Worm (Caenorhabditis elegans) whole organism, L4 larva: Measurements from ENCODE around the gene stg-1.

ENCODE experiments used
- F44E2.7 ChIP-seq: fragments of 200-800 bp; sonication (Bioruptor generic); IDR thresholded peaks from 2 replicates; pipeline ENCODE4 v2.1.2; 2022; ENCODE audit warnings: missing genetic modification characterization, missing compliant biosample characterization
- F49E8.2 ChIP-seq: sonication (generic microtip); optimal IDR thresholded peaks from 2 replicates; lab custom pipeline; 2016; ENCODE audit warnings: missing compliant biosample characterization, mild to moderate bottlenecking, missing genetic modification characterization, borderline replicate concordance
- Y5F2A.4 ChIP-seq: fragments of 200-800 bp; sonication (Bioruptor generic); optimal IDR thresholded peaks from 2 replicates; lab custom pipeline; 2018; ENCODE audit warnings: mild to moderate bottlenecking, missing genetic modification characterization, missing compliant biosample characterization
- ZK546.5 ChIP-seq, 2 experiments: sonication (generic microtip); optimal IDR thresholded peaks; 2 replicates each; lab custom pipeline; 2017; ENCODE audit warnings: missing biosample characterization in 2 of 2, missing genetic modification characterization in 2 of 2
- aha-1 ChIP-seq: fragments of 150-350 bp; peaks from one replicate; lab custom pipeline; 2014; ENCODE audit warnings: missing biosample characterization, missing genetic modification characterization
- aly-2 ChIP-seq: sonication (generic microtip); optimal IDR thresholded peaks from 2 replicates; lab custom pipeline; 2018; ENCODE audit warnings: missing biosample characterization, missing genetic modification characterization
- attf-4 ChIP-seq: sonication (generic microtip); optimal IDR thresholded peaks from 3 replicates; lab custom pipeline; 2017; ENCODE audit warnings: missing biosample characterization, missing genetic modification characterization
- ceh-20 ChIP-seq: fragments of 200-800 bp; sonication (Bioruptor generic); IDR thresholded peaks from 2 replicates; pipeline ENCODE4 v1.3.6; 2022; ENCODE audit warnings: missing genetic modification reagents, missing genetic modification characterization, missing compliant biosample characterization
- ceh-28 ChIP-seq: fragments of 150-350 bp; optimal IDR thresholded peaks from 2 replicates; lab custom pipeline; 2014; ENCODE audit warnings: missing biosample characterization, missing genetic modification reagents, missing genetic modification characterization
- ceh-44 ChIP-seq: fragments of 200-800 bp; sonication (Bioruptor generic); IDR thresholded peaks from 2 replicates; pipeline ENCODE4 v1.3.6; 2022; ENCODE audit warnings: missing genetic modification reagents, missing genetic modification characterization, missing compliant biosample characterization
- ceh-62 ChIP-seq: sonication (generic microtip); optimal IDR thresholded peaks from 2 replicates; lab custom pipeline; 2017; ENCODE audit warnings: missing biosample characterization, missing genetic modification characterization
- ceh-82 ChIP-seq: sonication (generic microtip); optimal IDR thresholded peaks from 2 replicates; lab custom pipeline; 2017; ENCODE audit warnings: missing biosample characterization, missing genetic modification characterization
- ces-1 ChIP-seq: fragments of 150-350 bp; sonication (generic microtip); optimal IDR thresholded peaks from 4 replicates; lab custom pipeline; 2014; ENCODE audit warnings: missing biosample characterization, missing genetic modification reagents, missing genetic modification characterization
- cey-2 ChIP-seq: sonication (generic microtip); optimal IDR thresholded peaks from 3 replicates; lab custom pipeline; 2017; ENCODE audit warnings: missing genetic modification characterization, mild to moderate bottlenecking, missing compliant biosample characterization, antibody characterized with exemption, borderline replicate concordance; ENCODE audit not compliant: insufficient read depth
- ctbp-1 ChIP-seq: fragments of 200-800 bp; sonication (Bioruptor generic); IDR thresholded peaks from 2 replicates; pipeline ENCODE4 v1.3.6; 2022; ENCODE audit warnings: missing genetic modification reagents, missing genetic modification characterization, missing compliant biosample characterization
- daf-16 ChIP-seq, 3 experiments: sonication (generic microtip); optimal IDR thresholded peaks; 2 replicates each; lab custom pipeline; 2016 to 2017; ENCODE audit warnings: missing genetic modification characterization in 3 of 3, missing genetic modification reagents in 3 of 3, mild to moderate bottlenecking in 2 of 3, missing compliant biosample characterization in 2 of 3, missing biosample characterization in 1 of 3, moderate library complexity in 1 of 3
- dmd-6 ChIP-seq: fragments of 200-800 bp; sonication (Bioruptor generic); IDR thresholded peaks from 2 replicates; pipeline ENCODE4 v1.3.6; 2022; ENCODE audit warnings: missing genetic modification reagents, missing genetic modification characterization, missing compliant biosample characterization
- dmd-9 ChIP-seq: fragments of 200-800 bp; sonication (Bioruptor generic); IDR thresholded peaks from 2 replicates; pipeline ENCODE4 v1.3.6; 2022; ENCODE audit warnings: missing genetic modification reagents, missing genetic modification characterization, missing compliant biosample characterization
- dpl-1 ChIP-seq: fragments of 150-350 bp; optimal IDR thresholded peaks from 2 replicates; lab custom pipeline; 2014; ENCODE audit warnings: missing biosample characterization, missing genetic modification reagents, missing genetic modification characterization
- dve-1 ChIP-seq: sonication (generic microtip); optimal IDR thresholded peaks from 2 replicates; lab custom pipeline; 2017; ENCODE audit warnings: antibody characterized with exemption, mild to moderate bottlenecking, missing genetic modification characterization, missing compliant biosample characterization; ENCODE audit not compliant: insufficient read depth
- egl-27 ChIP-seq: sonication (generic microtip); optimal IDR thresholded peaks from 3 replicates; lab custom pipeline; 2017; ENCODE audit warnings: missing biosample characterization, missing genetic modification reagents, missing genetic modification characterization
- fos-1 ChIP-seq: fragments of 150-350 bp; optimal IDR thresholded peaks from 2 replicates; lab custom pipeline; 2014; ENCODE audit warnings: missing biosample characterization, missing genetic modification characterization
- gei-8 ChIP-seq: fragments of 200-800 bp; sonication (Bioruptor generic); optimal IDR thresholded peaks from 2 replicates; lab custom pipeline; 2018; ENCODE audit warnings: mild to moderate bottlenecking, missing genetic modification characterization, missing compliant biosample characterization
- hlh-30 ChIP-seq: sonication (generic microtip); optimal IDR thresholded peaks from 2 replicates; lab custom pipeline; 2017; ENCODE audit warnings: antibody characterized with exemption, mild to moderate bottlenecking, missing genetic modification characterization, missing compliant biosample characterization; ENCODE audit not compliant: insufficient read depth
- hmg-1.1 ChIP-seq: fragments of 200-800 bp; sonication (Bioruptor generic); IDR thresholded peaks from 2 replicates; pipeline ENCODE4 v1.3.6; 2022; ENCODE audit warnings: missing genetic modification reagents, missing genetic modification characterization, missing compliant biosample characterization
- lin-1 ChIP-seq: fragments of 200-800 bp; sonication (Bioruptor generic); IDR thresholded peaks from 2 replicates; pipeline ENCODE4 v1.3.6; 2022; ENCODE audit warnings: missing genetic modification reagents, missing genetic modification characterization, missing compliant biosample characterization
- lir-3 ChIP-seq: sonication (generic microtip); optimal IDR thresholded peaks from 2 replicates; lab custom pipeline; 2016; ENCODE audit warnings: mild to moderate bottlenecking, missing genetic modification characterization, missing compliant biosample characterization
- madf-5 ChIP-seq, 2 experiments: fragments of 200-800 bp; sonication (Bioruptor generic); IDR thresholded peaks; 2 replicates each; pipeline ENCODE4 v1.3.6; 2022; ENCODE audit warnings: missing compliant biosample characterization in 2 of 2, missing genetic modification characterization in 2 of 2
- madf-9 ChIP-seq: fragments of 200-800 bp; sonication (Bioruptor generic); conservative IDR thresholded peaks from 2 replicates; pipeline ENCODE4 v1.3.6; 2022; ENCODE audit warnings: missing genetic modification reagents, missing genetic modification characterization, missing compliant biosample characterization
- mdl-1 ChIP-seq, 2 experiments: fragments of 150-350 bp in 1 of 2; sonication (generic microtip) in 1 of 2; optimal IDR thresholded peaks; 2 replicates each; lab custom pipeline; 2014 to 2017; ENCODE audit warnings: missing biosample characterization in 2 of 2, missing genetic modification characterization in 2 of 2
- nhr-10 ChIP-seq: fragments of 150-350 bp; optimal IDR thresholded peaks from 2 replicates; lab custom pipeline; 2014; ENCODE audit warnings: missing biosample characterization, missing genetic modification characterization
- nhr-11 ChIP-seq: fragments of 150-350 bp; optimal IDR thresholded peaks from 2 replicates; lab custom pipeline; 2014; ENCODE audit warnings: missing biosample characterization, missing genetic modification characterization
- nhr-237 ChIP-seq: sonication (generic microtip); optimal IDR thresholded peaks from 2 replicates; lab custom pipeline; 2017; ENCODE audit warnings: missing biosample characterization, missing genetic modification characterization
- nhr-28 ChIP-seq: fragments of 150-350 bp; optimal IDR thresholded peaks from 2 replicates; lab custom pipeline; 2014; ENCODE audit warnings: missing biosample characterization, missing genetic modification characterization
- nhr-42 ChIP-seq: fragments of 200-800 bp; sonication (Bioruptor generic); IDR thresholded peaks from 2 replicates; pipeline ENCODE4 v1.3.6; 2022; ENCODE audit warnings: missing genetic modification characterization, missing compliant biosample characterization
- nhr-6 ChIP-seq: fragments of 150-350 bp; optimal IDR thresholded peaks from 2 replicates; lab custom pipeline; 2014; ENCODE audit warnings: missing biosample characterization, missing genetic modification characterization
- nhr-76 ChIP-seq: fragments of 150-350 bp; optimal IDR thresholded peaks from 2 replicates; lab custom pipeline; 2014; ENCODE audit warnings: missing biosample characterization, missing genetic modification characterization
- nhr-77 ChIP-seq: fragments of 150-350 bp; optimal IDR thresholded peaks from 2 replicates; lab custom pipeline; 2014; ENCODE audit warnings: missing biosample characterization, missing genetic modification characterization
- pqm-1 ChIP-seq: sonication (generic microtip); optimal IDR thresholded peaks from 2 replicates; lab custom pipeline; 2017; ENCODE audit warnings: missing biosample characterization, missing genetic modification characterization
- sdz-12 ChIP-seq: fragments of 200-800 bp; sonication (Bioruptor generic); optimal IDR thresholded peaks from 2 replicates; lab custom pipeline; 2018; ENCODE audit warnings: mild to moderate bottlenecking, missing genetic modification characterization, missing compliant biosample characterization
- set-16 ChIP-seq: fragments of 200-800 bp; sonication (Bioruptor generic); IDR thresholded peaks from 2 replicates; pipeline ENCODE4 v1.3.6; 2022; ENCODE audit warnings: missing genetic modification reagents, missing genetic modification characterization, missing compliant biosample characterization
- skn-1 ChIP-seq: fragments of 150-350 bp; optimal IDR thresholded peaks from 2 replicates; lab custom pipeline; 2014; ENCODE audit warnings: missing biosample characterization, missing genetic modification characterization
- spr-3 ChIP-seq: fragments of 200-800 bp; sonication (Bioruptor generic); optimal IDR thresholded peaks from 2 replicates; lab custom pipeline; 2018; ENCODE audit warnings: mild to moderate bottlenecking, missing genetic modification characterization, missing compliant biosample characterization
- tag-97 ChIP-seq: fragments of 200-800 bp; sonication (Bioruptor generic); IDR thresholded peaks from 2 replicates; pipeline ENCODE4 v1.3.6; 2022; ENCODE audit warnings: missing genetic modification characterization, missing compliant biosample characterization
- tra-1 ChIP-seq: fragments of 200-800 bp; sonication (Bioruptor generic); IDR thresholded peaks from 2 replicates; pipeline ENCODE4 v1.3.6; 2022; ENCODE audit warnings: missing genetic modification reagents, missing genetic modification characterization, missing compliant biosample characterization
- unc-39 ChIP-seq: sonication (generic microtip); optimal IDR thresholded peaks from 2 replicates; lab custom pipeline; 2017; ENCODE audit warnings: missing biosample characterization, missing genetic modification characterization
- zfp-2 ChIP-seq: sonication (generic microtip); optimal IDR thresholded peaks from 2 replicates; lab custom pipeline; 2016; ENCODE audit warnings: mild to moderate bottlenecking, missing genetic modification characterization, missing compliant biosample characterization
- zfp-3 ChIP-seq: fragments of 200-800 bp; sonication (Bioruptor generic); conservative IDR thresholded peaks from 2 replicates; pipeline ENCODE4 v1.3.6; 2022; ENCODE audit warnings: missing genetic modification reagents, missing genetic modification characterization, missing compliant biosample characterization
- zip-11 ChIP-seq: fragments of 200-800 bp; sonication (Bioruptor generic); IDR thresholded peaks from 2 replicates; pipeline ENCODE4 v1.3.6; 2022; ENCODE audit warnings: missing genetic modification characterization, missing compliant biosample characterization
- ztf-11 ChIP-seq: fragments of 150-350 bp; optimal IDR thresholded peaks from 2 replicates; lab custom pipeline; 2014; ENCODE audit warnings: missing biosample characterization, missing genetic modification characterization

The stg-1 gene

ce11 chrII:10019669-10020068, 40.8 kb downstream of the stg-1 start:
- TF ChIP-seq dve-1 (tag; lab: Kevin White, UChicago) (peak; percentile 18), ceh-28 (no peak), hlh-30 (tag; lab: Kevin White, UChicago) (peak; percentile 85), zfp-3 (GFP tag; lab: Robert Waterston, UW) (no peak), skn-1 (tag; lab: Kevin White, UChicago) (no peak), spr-3 (no peak), tra-1 (GFP tag; lab: Robert Waterston, UW) (peak; percentile 52; the same call in 1 of the 2 replicates), F44E2.7 (GFP tag; lab: Robert Waterston, UW) (no peak), dpl-1 (no peak), mdl-1 (tag; optimal IDR thresholded peaks at IDR 0.05; lab: Kevin White, UChicago) (peak in 1 of 2 experiments; percentile 7), ceh-20 (GFP tag; lab: Robert Waterston, UW) (peak; percentile 56; the same call in 1 of the 2 replicates), aly-2 (tag; lab: Kevin White, UChicago) (no peak), lin-1 (GFP tag; lab: Robert Waterston, UW) (no peak), unc-39 (tag; lab: Kevin White, UChicago) (no peak), dmd-6 (GFP tag; lab: Robert Waterston, UW) (peak; percentile 62), cey-2 (peak; percentile 54), nhr-28 (tag; lab: Kevin White, UChicago) (peak; percentile 72)

DNA sequence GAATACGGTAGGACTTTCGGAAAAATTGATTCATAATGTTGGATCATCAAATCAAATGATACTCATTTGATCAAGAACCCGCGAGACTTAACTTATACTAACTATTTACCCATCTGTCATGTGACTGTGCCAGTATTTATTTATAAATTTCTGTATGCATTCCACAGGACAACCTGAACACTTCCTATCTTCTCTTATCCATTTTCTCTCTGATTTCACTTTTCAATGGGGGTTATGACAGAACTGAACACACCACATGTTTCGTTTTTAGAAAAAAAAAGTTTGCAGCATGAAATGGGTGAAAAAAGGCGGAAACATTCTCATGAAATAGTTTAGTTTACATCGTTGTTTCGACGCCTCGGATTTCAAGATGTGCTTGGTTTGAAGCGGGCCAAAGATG, 42.9 kb downstream of the stg-1 start:
- no peak for TF ChIP-seq attf-4
- no peak for TF ChIP-seq Y5F2A.4 (GFP tag; lab: Kevin White, UChicago)
- TF ChIP-seq lir-3 (tag; lab: Kevin White, UChicago): no peak
- no peak for TF ChIP-seq zip-11 (GFP tag; lab: Robert Waterston, UW)
- no peak for TF ChIP-seq ceh-82
- no peak for TF ChIP-seq dmd-9
- no peak for TF ChIP-seq nhr-11 (tag; lab: Kevin White, UChicago)
- no peak for TF ChIP-seq fos-1 (tag; lab: Kevin White, UChicago)
- TF ChIP-seq ceh-62 (tag; lab: Kevin White, UChicago): no peak
- TF ChIP-seq ztf-11: no peak
- TF ChIP-seq pqm-1 (tag; lab: Kevin White, UChicago): no peak
- no peak for TF ChIP-seq nhr-237 (tag; lab: Kevin White, UChicago)
- TF ChIP-seq nhr-42 (GFP tag; lab: Robert Waterston, UW): no peak
- TF ChIP-seq gei-8: no peak
- no peak for TF ChIP-seq F44E2.7 (GFP tag; lab: Robert Waterston, UW)
- TF ChIP-seq F49E8.2 (tag; lab: Kevin White, UChicago): no peak
- TF ChIP-seq nhr-6 (tag; lab: Kevin White, UChicago): no peak
- TF ChIP-seq madf-5 (GFP tag; IDR thresholded peaks at IDR 0.05; lab: Robert Waterston, UW): no peak
- no peak for TF ChIP-seq ces-1
- TF ChIP-seq nhr-77 (tag; lab: Kevin White, UChicago): no peak
- no peak for TF ChIP-seq nhr-76 (tag; lab: Kevin White, UChicago)
- TF ChIP-seq madf-9: no peak
- no peak for TF ChIP-seq ceh-20 (GFP tag; lab: Robert Waterston, UW)
- no peak for TF ChIP-seq zfp-2 (tag; lab: Kevin White, UChicago)
- TF ChIP-seq dve-1 (tag; lab: Kevin White, UChicago): no peak
- peak; percentile 20 for TF ChIP-seq hlh-30 (tag; lab: Kevin White, UChicago)
- TF ChIP-seq set-16 (GFP tag; lab: Robert Waterston, UW): no peak
- no peak for TF ChIP-seq ceh-44
- TF ChIP-seq tag-97 (GFP tag; lab: Robert Waterston, UW): no peak
- no peak for TF ChIP-seq ctbp-1 (GFP tag; lab: Robert Waterston, UW)
- TF ChIP-seq ZK546.5 (tag; optimal IDR thresholded peaks at IDR 0.05; lab: Kevin White, UChicago): no peak
- TF ChIP-seq dmd-6 (GFP tag; lab: Robert Waterston, UW): peak; percentile 24; the same call in 1 of the 2 replicates
- TF ChIP-seq aha-1 (tag; lab: Kevin White, UChicago): peak; percentile 54
- no peak for TF ChIP-seq sdz-12 (GFP tag; lab: Kevin White, UChicago)
- no peak for TF ChIP-seq cey-2
- no peak for TF ChIP-seq hmg-1.1 (GFP tag; lab: Robert Waterston, UW)
- no peak for TF ChIP-seq spr-3
- no peak for TF ChIP-seq egl-27 (tag; lab: Kevin White, UChicago)
- TF ChIP-seq daf-16 (GFP tag; optimal IDR thresholded peaks at IDR 0.05; lab: Kevin White, UChicago): no peak
- TF ChIP-seq daf-16 (tag; optimal IDR thresholded peaks at IDR 0.05; lab: Kevin White, UChicago): no peak
- TF ChIP-seq nhr-10 (tag; lab: Kevin White, UChicago): no peak
